Worm (Caenorhabditis elegans) whole organism, L4/young adult: ENCODE measurements around the gene Y46H3A.5.

Experiments
- W03F9.2 ChIP-seq: fragments of 150-350 bp; optimal IDR thresholded peaks from 2 replicates; lab custom pipeline; 2014; ENCODE audit warnings: missing biosample characterization, missing genetic modification characterization
- him-1 ChIP-seq: sonication (generic microtip); optimal IDR thresholded peaks from 2 replicates; lab custom pipeline; 2016; ENCODE audit warnings: missing genotype, missing genetic modification reagents, missing genetic modification characterization, missing compliant biosample characterization

DNA sequence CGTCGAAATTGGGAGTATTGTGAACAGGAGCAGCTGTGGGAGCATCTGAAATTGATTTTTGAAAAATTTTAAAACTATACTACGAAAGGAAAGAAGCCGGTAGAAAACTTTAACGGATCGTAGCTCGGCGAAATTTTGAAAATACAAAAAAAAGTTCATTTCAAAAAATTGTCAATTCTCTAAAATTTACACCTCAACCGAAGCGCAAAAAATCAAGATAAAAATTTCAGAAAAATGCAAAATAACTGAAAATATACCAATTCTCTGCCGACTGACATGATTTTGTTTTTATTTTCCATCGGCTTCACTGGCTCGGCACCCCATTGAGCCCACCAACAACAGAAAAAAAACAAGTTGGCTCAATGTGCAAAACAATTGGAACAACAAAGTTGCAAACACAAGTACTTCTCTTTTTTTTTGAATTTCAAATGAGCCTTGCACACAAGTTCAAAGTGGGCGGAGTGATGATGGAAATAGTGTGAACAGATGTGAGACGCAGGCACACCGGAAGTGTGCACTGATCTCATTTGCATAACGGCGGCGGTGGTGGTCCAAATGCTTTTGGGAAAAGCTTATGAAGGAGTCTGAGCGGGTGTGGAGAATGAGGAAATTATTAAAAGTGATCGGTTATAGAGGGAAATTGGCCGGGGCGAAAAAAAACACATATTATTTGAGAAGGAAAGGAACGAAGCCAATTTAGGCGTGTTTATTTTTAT, 39.7 kb downstream of the Y46H3A.5 start, which contains the start of gene F36H9.7:
- TF ChIP-seq him-1 = no peak
- no peak for TF ChIP-seq W03F9.2 (tag; lab: Kevin White, UChicago)
